Worm (Caenorhabditis elegans) whole organism, dauer: ENCODE data around the gene ssl-1.

Source experiments
- unc-62 ChIP-seq: sonication (generic microtip); optimal IDR thresholded peaks from 2 replicates; lab custom pipeline; 2017; ENCODE audit warnings: missing biosample characterization, missing genetic modification reagents, missing genetic modification characterization

The ssl-1 gene

DNA sequence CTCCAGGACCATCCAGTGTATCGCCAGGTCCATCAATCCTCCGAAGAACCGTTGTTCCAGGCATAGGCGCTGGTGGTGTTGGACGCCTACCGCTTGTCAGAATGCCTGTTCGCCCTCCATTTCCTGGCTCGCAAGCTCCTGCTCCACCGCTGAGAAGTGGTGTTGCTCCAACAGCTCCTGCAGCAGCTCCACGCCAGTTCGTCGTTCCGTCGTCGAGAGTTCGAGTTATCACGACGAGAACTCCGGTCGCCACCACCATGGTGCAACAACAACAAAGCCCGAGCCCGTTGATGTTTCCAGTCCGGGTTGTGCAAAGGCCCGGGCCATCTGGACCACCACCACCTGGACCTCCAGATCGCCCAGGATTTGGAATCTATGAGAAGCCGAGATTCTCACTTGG is 13.8 kb downstream of the ssl-1 start:
- TF ChIP-seq unc-62 (GFP tag; lab: Kevin White, UChicago), result no peak

DNA sequence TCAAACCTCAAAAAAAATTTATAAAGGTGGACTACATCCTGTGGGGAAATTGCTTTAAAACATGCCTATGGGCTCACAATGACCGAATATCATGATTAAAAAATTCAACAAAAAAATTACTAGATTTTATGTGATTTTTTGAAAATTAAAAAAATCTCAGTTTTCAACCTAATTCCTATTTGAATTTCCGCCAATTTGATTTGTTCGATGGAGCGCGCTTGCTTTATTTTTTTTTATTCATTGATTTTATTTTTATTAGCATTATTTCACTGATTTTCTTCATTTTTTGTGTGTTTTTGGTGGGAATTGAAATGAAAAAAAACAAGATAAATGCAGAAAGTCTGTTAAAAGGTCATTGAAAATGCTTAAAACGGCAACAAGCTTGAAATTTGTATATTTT is 24.6 kb downstream of the ssl-1 start:
- no peak for TF ChIP-seq unc-62 (GFP tag; lab: Kevin White, UChicago)

DNA sequence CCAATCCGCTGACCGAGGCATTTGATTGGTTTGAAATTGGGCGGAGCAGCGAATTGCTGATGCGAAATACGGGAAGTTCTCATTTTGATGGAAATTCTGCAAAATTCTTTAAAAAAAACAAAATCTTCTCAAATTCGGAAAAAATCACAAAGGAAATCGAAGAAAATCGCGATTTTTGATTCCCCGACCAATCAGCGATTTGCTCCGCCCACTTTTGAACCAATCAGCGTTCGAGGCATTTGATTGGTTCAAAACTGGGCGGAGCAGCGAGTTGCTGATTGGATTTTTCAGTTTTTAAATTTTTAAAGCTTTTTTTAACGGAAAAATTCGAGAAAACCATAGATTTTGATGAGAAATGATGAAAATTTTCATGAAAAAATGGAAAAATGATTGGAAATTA is 25.9 kb downstream of the ssl-1 start:
- TF ChIP-seq unc-62 (GFP tag; lab: Kevin White, UChicago), result no peak

- no peak for TF ChIP-seq unc-62 (GFP tag; lab: Kevin White, UChicago)
Measured at ce11 chrIII:12743515-12743914, 29.1 kb downstream of the ssl-1 start.

DNA sequence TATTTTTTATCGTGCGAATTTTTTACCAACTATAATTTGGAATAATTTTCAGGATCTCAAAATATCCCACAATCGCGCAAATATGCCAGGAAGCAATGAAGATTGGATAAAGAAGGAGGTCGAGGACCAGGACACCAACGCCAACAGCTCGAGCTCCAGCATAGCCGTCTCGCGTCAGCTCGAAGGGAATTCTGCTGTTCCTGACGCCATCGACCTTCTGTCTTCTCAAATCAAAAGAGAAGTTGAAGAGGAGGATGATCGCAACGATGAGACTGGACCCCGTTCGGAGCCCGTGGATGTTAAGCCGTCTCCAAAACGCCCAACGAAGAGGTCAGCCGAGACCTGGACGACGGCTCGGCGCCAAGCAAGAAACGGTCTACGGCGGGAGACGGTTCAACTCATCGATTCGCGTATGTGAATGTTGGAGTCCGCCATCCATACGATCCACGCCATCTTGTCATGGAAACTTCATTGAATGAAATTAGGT is 32.0 kb downstream of the ssl-1 start, which contains the start of gene Y111B2A.21:
Gene Y111B2A.21 (plus strand): TSS at position 51 of the 487 bp plus-strand sequence.
- no peak for TF ChIP-seq unc-62 (GFP tag; lab: Kevin White, UChicago)

DNA sequence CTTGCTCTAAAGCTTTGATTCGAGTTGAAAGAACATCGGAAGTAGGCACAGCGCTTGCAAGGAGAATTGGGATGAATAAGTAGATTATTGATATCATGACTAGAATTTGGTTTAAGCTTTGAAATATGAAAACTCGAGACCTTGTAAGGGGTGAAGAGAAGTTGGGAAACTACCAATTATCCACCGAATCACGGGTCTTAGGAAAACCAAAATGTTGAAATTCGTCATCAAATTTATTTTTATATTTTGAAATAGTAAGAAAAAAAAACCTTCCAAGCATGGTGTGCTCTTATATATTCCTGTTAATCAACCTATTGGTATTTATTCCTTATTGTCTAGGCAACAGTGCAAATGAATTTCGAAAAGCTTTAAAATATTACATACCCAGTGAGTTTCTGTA is 36.5 kb downstream of the ssl-1 start, which contains the start of the genes irld-60 and irld-20:
Gene irld-60 (minus strand): TSS at position 101 of the 400 bp plus-strand sequence.
Gene irld-20 (plus strand): TSS at position 279 of the 400 bp plus-strand sequence.
- TF ChIP-seq unc-62 (GFP tag; lab: Kevin White, UChicago), result no peak

DNA sequence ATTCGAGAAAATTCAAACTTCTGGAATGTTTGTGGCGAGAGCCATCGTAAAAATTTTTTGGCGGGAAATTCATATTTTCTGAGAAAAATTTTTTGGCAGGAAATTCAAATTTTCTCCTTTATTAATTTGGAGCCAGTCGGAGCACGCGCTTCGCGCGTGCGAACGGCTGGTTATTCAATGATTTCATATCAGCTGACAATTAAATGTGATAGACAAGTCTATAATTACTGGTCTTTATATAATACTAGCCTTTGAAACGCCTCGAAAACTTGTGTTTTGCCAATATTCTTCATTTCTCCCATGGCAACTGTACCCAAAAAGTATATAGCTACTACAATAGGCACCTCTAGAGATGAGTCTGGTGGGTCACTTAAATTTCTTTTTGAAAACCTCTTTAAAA is 40.7 kb downstream of the ssl-1 start, which contains the start of gene srw-10:
Gene srw-10 (plus strand): TSS at position 301 of the 400 bp plus-strand sequence.
- TF ChIP-seq unc-62 (GFP tag; lab: Kevin White, UChicago), result no peak

DNA sequence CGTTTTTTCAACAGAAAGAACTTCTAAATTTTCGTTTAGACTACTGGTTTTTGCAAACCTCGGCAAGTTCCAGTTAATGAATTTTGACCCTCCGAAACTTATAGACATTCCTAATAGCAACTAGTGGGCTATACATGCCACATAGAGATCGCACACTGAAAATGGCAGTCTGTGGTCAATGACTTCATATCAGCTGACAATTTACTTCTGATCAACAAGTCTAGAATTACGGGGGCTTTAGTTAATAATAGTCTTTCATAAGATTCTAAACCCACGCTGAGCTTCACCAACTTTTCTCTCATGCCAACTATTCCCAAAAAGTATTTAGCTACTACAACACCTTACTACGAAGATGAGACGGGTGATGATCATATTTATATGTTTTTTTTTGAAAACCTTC is 43.0 kb downstream of the ssl-1 start, which contains the start of gene srw-9:
Gene srw-9 (plus strand): TSS at position 301 of the 400 bp plus-strand sequence.
- no peak for TF ChIP-seq unc-62 (GFP tag; lab: Kevin White, UChicago)

ce11 chrIII:12764241-12764640 is 49.9 kb downstream of the ssl-1 start, which contains the start of the genes irld-19 and irld-61:
Gene irld-19 (minus strand): TSS chrIII:12764341.
Gene irld-61 (plus strand): TSS chrIII:12764553.
- no peak for TF ChIP-seq unc-62 (GFP tag; lab: Kevin White, UChicago)

DNA sequence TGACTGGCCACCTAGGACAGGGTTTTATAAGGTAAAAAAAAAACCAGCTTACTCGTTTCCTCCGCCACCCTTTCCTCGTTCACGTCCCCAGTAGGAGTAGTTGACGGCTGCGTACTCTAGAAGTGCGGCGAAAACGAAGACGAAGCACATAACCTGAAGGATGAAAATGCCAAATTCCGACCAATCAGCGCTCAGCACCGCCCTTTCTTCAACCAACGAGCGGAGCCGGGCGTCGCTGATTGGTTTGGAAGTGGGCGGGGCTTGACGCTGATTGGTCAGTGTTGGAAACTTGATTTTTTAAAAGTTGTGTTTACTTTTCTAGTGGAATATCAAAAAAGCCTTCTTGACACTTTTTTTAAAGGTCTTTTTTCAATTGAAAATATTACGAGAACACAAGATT is 59.4 kb downstream of the ssl-1 start:
- no peak for TF ChIP-seq unc-62 (GFP tag; lab: Kevin White, UChicago)

- no peak for TF ChIP-seq unc-62 (GFP tag; lab: Kevin White, UChicago)
Measured at ce11 chrIII:12779676-12780337, 65.4 kb downstream of the ssl-1 start, which contains the start of gene gab-1. Gene gab-1 (minus strand): TSS chrIII:12779726.

- TF ChIP-seq unc-62 (GFP tag; lab: Kevin White, UChicago), result no peak
Measured at ce11 chrIII:12783878-12784277, 69.5 kb downstream of the ssl-1 start.

ce11 chrIII:12784854-12785253 is 70.5 kb downstream of the ssl-1 start, which contains the start of gene lgc-37:
Gene lgc-37 (plus strand): TSS chrIII:12785154.
- no peak for TF ChIP-seq unc-62 (GFP tag; lab: Kevin White, UChicago)

DNA sequence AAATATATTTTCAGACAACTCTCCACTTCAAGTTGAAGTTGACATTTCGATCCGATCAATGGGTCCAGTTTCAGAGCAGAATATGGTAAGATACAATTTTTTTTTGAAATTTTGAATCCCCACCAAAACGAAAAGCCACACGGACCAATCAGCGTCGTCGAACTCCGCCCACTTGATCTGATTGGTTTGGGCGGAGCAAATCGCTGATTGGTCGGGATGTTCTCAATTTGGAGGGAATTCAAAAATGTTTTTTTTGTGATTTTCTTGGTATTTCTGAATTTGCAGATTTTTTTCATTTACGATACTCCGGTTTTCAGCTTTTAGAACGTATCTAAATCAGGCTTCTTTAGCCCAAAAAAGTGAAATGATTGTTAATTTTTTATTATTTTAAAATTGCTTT is 71.1 kb downstream of the ssl-1 start:
- no peak for TF ChIP-seq unc-62 (GFP tag; lab: Kevin White, UChicago)

ce11 chrIII:12788239-12788638 is 73.9 kb downstream of the ssl-1 start:
- TF ChIP-seq unc-62 (GFP tag; lab: Kevin White, UChicago), result no peak

DNA sequence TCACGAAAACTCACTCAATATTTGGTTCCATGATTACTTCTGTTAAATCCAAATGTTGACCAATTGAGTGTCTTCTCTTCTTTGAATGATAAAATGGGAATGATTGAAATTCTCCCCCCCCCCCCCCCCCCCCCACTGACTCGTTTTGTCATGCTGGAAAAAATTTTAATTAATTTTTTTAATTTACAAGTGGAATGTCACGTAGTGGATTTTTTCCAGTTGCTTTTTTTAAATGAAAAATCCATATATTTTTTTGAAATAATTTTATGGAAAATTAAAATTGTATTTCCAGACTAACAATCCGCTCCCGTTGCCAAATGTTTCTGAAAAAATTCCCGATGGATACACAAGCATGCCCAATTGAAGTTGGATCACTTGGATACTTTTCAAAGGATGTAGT is 75.1 kb downstream of the ssl-1 start, which contains the start of gene BE10.1:
Gene BE10.1 (minus strand): TSS at position 101 of the 400 bp plus-strand sequence.
- no peak for TF ChIP-seq unc-62 (GFP tag; lab: Kevin White, UChicago)
